Worm (Caenorhabditis elegans): ENCODE data around the gene sru-26.

sru-26 gene

ce11 chrIV:12454750-12455149 is 32.5 kb upstream of the sru-26 start, which contains the start of gene smz-1:
Gene smz-1, plus strand, starts transcription at chrIV:12455050.
- no peak for TF ChIP-seq blmp-1 (tag; optimal IDR thresholded peaks at IDR 0.05)
- no peak for TF ChIP-seq mef-2 (tag; optimal IDR thresholded peaks at IDR 0.05)
- TF ChIP-seq nhr-77 (tag; optimal IDR thresholded peaks at IDR 0.05) = no peak
- TF ChIP-seq nhr-76 (tag; optimal IDR thresholded peaks at IDR 0.05) = no peak
- no peak for TF ChIP-seq lin-39 (tag; optimal IDR thresholded peaks at IDR 0.05)
- TF ChIP-seq tbx-2 (tag; optimal IDR thresholded peaks at IDR 0.05) = no peak
- TF ChIP-seq ztf-11 (tag; optimal IDR thresholded peaks at IDR 0.05) = no peak
- no peak for TF ChIP-seq xbp-1 (tag; optimal IDR thresholded peaks at IDR 0.05)
- no peak for TF ChIP-seq lsy-2 (tag; optimal IDR thresholded peaks at IDR 0.05)

- no peak for TF ChIP-seq skn-1 (tag; optimal IDR thresholded peaks at IDR 0.05)
- TF ChIP-seq hlh-17 (GFP tag; optimal IDR thresholded peaks at IDR 0.05; ENCODE audit: borderline replicate concordance) = no peak
- TF ChIP-seq nhr-237 (tag; optimal IDR thresholded peaks at IDR 0.05) = no peak
Measured at ce11 chrIV:12456613-12457012, 30.7 kb upstream of the sru-26 start, which contains the start of gene C25G4.7. Gene C25G4.7, plus strand, starts transcription at chrIV:12456913.

- no peak for TF ChIP-seq fkh-10 (GFP tag; optimal IDR thresholded peaks at IDR 0.05)
- TF ChIP-seq tbx-2 (tag; optimal IDR thresholded peaks at IDR 0.05) = no peak
- TF ChIP-seq C16A3.4 (tag; optimal IDR thresholded peaks at IDR 0.05) = no peak
- TF ChIP-seq swsn-7 (tag; optimal IDR thresholded peaks at IDR 0.05) = no peak
- TF ChIP-seq blmp-1 (tag; optimal IDR thresholded peaks at IDR 0.05) = no peak
- no peak for TF ChIP-seq F16B12.6 (tag; optimal IDR thresholded peaks at IDR 0.05)
- TF ChIP-seq dpl-1 (GFP tag; optimal IDR thresholded peaks at IDR 0.05) = no peak
- TF ChIP-seq lin-13 (GFP tag; optimal IDR thresholded peaks at IDR 0.05) = no peak
- no peak for TF ChIP-seq zip-4 (GFP tag; optimal IDR thresholded peaks at IDR 0.05)
- TF ChIP-seq mep-1 (tag; optimal IDR thresholded peaks at IDR 0.05) = no peak
- no peak for TF ChIP-seq nhr-84 (tag; optimal IDR thresholded peaks at IDR 0.05)
- no peak for TF ChIP-seq unc-98 (GFP tag; IDR thresholded peaks at IDR 0.05)
- TF ChIP-seq dsc-1 (tag; optimal IDR thresholded peaks at IDR 0.05) = no peak
- no peak for TF ChIP-seq lir-3 (tag; optimal IDR thresholded peaks at IDR 0.05; ENCODE audit: poor library complexity)
- TF ChIP-seq unc-62 (GFP tag; optimal IDR thresholded peaks at IDR 0.05) = no peak
- no peak for TF ChIP-seq ceh-82 (tag; optimal IDR thresholded peaks at IDR 0.05)
Measured at ce11 chrIV:12463370-12463769, 23.9 kb upstream of the sru-26 start, which contains the start of gene C25G4.8. Gene C25G4.8, minus strand, starts transcription at chrIV:12463470.

- peak; percentile 19 for TF ChIP-seq fkh-10 (GFP tag; optimal IDR thresholded peaks at IDR 0.05)
- TF ChIP-seq lin-14 (GFP tag; optimal IDR thresholded peaks at IDR 0.05) = peak; percentile 85
- TF ChIP-seq ztf-11 (tag; optimal IDR thresholded peaks at IDR 0.05) = no peak
- TF ChIP-seq isw-1 (GFP tag; IDR thresholded peaks at IDR 0.05) = no peak
- peak; percentile 6 for TF ChIP-seq nhr-77 (tag; optimal IDR thresholded peaks at IDR 0.05)
- peak; percentile 38 for TF ChIP-seq nhr-85 (tag)
- TF ChIP-seq dpl-1 (GFP tag; optimal IDR thresholded peaks at IDR 0.05) = no peak
- peak in 1 of 2 experiments; percentile 22 for TF ChIP-seq lin-35 (GFP tag; optimal IDR thresholded peaks at IDR 0.05)
- peak in 1 of 3 experiments; percentile 46 for TF ChIP-seq ceh-82 (tag; optimal IDR thresholded peaks at IDR 0.05)
- TF ChIP-seq fkh-8 (tag; optimal IDR thresholded peaks at IDR 0.05) = peak; percentile 83
- peak; percentile 31 for TF ChIP-seq skn-1 (tag; optimal IDR thresholded peaks at IDR 0.05)
- TF ChIP-seq efl-1 (optimal IDR thresholded peaks at IDR 0.05) = peak; percentile 16 to 30
- peak in 1 of 2 experiments; percentile 15 for TF ChIP-seq efl-1 (GFP tag; optimal IDR thresholded peaks at IDR 0.05 in 1 of 2)
Measured at ce11 chrIV:12464822-12465221, 22.5 kb upstream of the sru-26 start.

ce11 chrIV:12467761-12468160 is 19.5 kb upstream of the sru-26 start:
- peak in 1 of 2 experiments; percentile 11 for TF ChIP-seq lin-35 (GFP tag; optimal IDR thresholded peaks at IDR 0.05)
- TF ChIP-seq elt-3 (tag; optimal IDR thresholded peaks at IDR 0.05) = peak in 1 of 6 experiments; percentile 53
- peak; percentile 23 for TF ChIP-seq nhr-20 (tag; optimal IDR thresholded peaks at IDR 0.05)
- TF ChIP-seq snu-23 (GFP tag; optimal IDR thresholded peaks at IDR 0.05) = peak; percentile 19
- TF ChIP-seq dpl-1 (GFP tag; optimal IDR thresholded peaks at IDR 0.05) = no peak
- no peak for TF ChIP-seq tlp-1 (tag; optimal IDR thresholded peaks at IDR 0.05)
- peak; percentile 79 for TF ChIP-seq lin-14 (GFP tag; optimal IDR thresholded peaks at IDR 0.05)
- TF ChIP-seq blmp-1 (tag; optimal IDR thresholded peaks at IDR 0.05) = peak; percentile 40
- peak; percentile 3 for TF ChIP-seq nhr-71 (tag; optimal IDR thresholded peaks at IDR 0.05)
- peak; percentile 83 for TF ChIP-seq nhr-85 (tag)
- TF ChIP-seq mep-1 (tag; optimal IDR thresholded peaks at IDR 0.05) = no peak
- TF ChIP-seq egl-27 (tag; optimal IDR thresholded peaks at IDR 0.05) = no peak

All from whole organism, L1 larva.